Fruit fly (Drosophila melanogaster): ENCODE data around the gene CG7742.

DNA sequence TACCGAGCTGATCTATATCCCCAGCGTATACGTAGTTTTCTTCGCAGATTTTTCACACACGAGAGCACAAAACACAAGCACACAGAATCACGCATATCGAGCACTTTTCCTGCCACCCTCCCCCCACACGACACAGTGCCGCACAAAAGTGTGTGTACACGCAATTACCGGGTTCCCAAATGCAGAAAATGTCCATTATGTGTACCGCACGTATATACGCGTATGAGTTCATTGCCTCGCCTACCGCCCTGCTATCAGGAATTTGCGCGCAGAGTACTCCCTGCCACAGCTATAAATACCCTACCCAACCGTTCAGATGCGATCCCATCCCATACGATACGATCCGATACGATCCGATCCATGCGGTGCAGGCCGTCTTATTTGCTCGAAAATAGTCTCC is 28.3 kb downstream of the CG7742 start:
- TF ChIP-seq CG14655 (GFP tag; optimal IDR thresholded peaks at IDR 0.05) (no peak), CG34367 (tag; optimal IDR thresholded peaks at IDR 0.05) (no peak), CG12605 (GFP tag; IDR thresholded peaks at IDR 0.05) (no peak)
